Fruit fly (Drosophila melanogaster) whole organism, embryonic: Measurements from ENCODE around the gene GstT4.

ENCODE experiments used
- Blimp-1 ChIP-seq: fragments of 200-800 bp; sonication (Bioruptor generic); optimal IDR thresholded peaks from 3 replicates; lab custom pipeline; 2018; ENCODE audit warnings: missing biosample characterization, missing genetic modification characterization, mild to moderate bottlenecking, moderate library complexity, missing genetic modification reagents
- C15 ChIP-seq: fragments of 200-800 bp; sonication (Bioruptor generic); IDR thresholded peaks from 3 replicates; pipeline ENCODE4 v1.3.6; 2022; ENCODE audit warnings: missing biosample characterization, missing genetic modification characterization
- CG10321 ChIP-seq: fragments of 200-800 bp; sonication (Bioruptor generic); IDR thresholded peaks from 2 replicates; pipeline ENCODE4 v1.3.6; 2022; ENCODE audit warnings: missing biosample characterization, missing genetic modification characterization
- CG10654 ChIP-seq: fragments of 200-800 bp; sonication (Bioruptor generic); optimal IDR thresholded peaks from 2 replicates; lab custom pipeline; 2016; ENCODE audit warnings: missing biosample characterization, missing genetic modification characterization
- CG11085 ChIP-seq: fragments of 200-800 bp; sonication (Bioruptor generic); IDR thresholded peaks from 2 replicates; pipeline ENCODE4 v1.3.6; 2022; ENCODE audit warnings: missing biosample characterization, missing genetic modification characterization
- CG12104 ChIP-seq: fragments of 200-800 bp; sonication (Bioruptor generic); optimal IDR thresholded peaks from 3 replicates; lab custom pipeline; 2016; ENCODE audit warnings: missing biosample characterization, missing genetic modification characterization
- CG13287 ChIP-seq: fragments of 200-800 bp; sonication (Bioruptor generic); IDR thresholded peaks from 2 replicates; pipeline ENCODE4 v1.3.6; 2022; ENCODE audit warnings: missing biosample characterization, missing genetic modification characterization; ENCODE audit not compliant: partially characterized antibody
- CG15011 ChIP-seq: fragments of 200-800 bp; sonication (Bioruptor generic); optimal IDR thresholded peaks from 3 replicates; lab custom pipeline; 2018; ENCODE audit warnings: missing biosample characterization, mild to moderate bottlenecking, missing genetic modification characterization
- CG15696 ChIP-seq: fragments of 200-800 bp; sonication (Bioruptor generic); optimal IDR thresholded peaks from 2 replicates; lab custom pipeline; 2019; ENCODE audit warnings: missing biosample characterization, mild to moderate bottlenecking, missing genetic modification characterization, moderate library complexity
- CG1603 ChIP-seq: fragments of 200-800 bp; sonication (Bioruptor generic); optimal IDR thresholded peaks from 2 replicates; lab custom pipeline; 2019; ENCODE audit warnings: missing biosample characterization, mild to moderate bottlenecking, missing genetic modification characterization, moderate library complexity
- CG17328 ChIP-seq: fragments of 200-800 bp; sonication (Bioruptor generic); IDR thresholded peaks from 2 replicates; pipeline ENCODE4 v1.3.6; 2022; ENCODE audit warnings: missing biosample characterization, missing genetic modification characterization
- CG17385 ChIP-seq: fragments of 200-800 bp; sonication (Bioruptor generic); optimal IDR thresholded peaks from 3 replicates; lab custom pipeline; 2018; ENCODE audit warnings: missing biosample characterization, mild to moderate bottlenecking, missing genetic modification characterization
- CG1832 ChIP-seq: fragments of 200-800 bp; sonication (Bioruptor generic); optimal IDR thresholded peaks from 2 replicates; lab custom pipeline; 2017; ENCODE audit warnings: missing biosample characterization, mild to moderate bottlenecking, missing genetic modification characterization, inconsistent platforms
- CG2129 ChIP-seq: fragments of 200-800 bp; sonication (Bioruptor generic); IDR thresholded peaks from 2 replicates; pipeline ENCODE4 v1.3.6; 2022; ENCODE audit warnings: missing biosample characterization, missing genetic modification characterization; ENCODE audit not compliant: partially characterized antibody
- CG2678 ChIP-seq: fragments of 200-800 bp; sonication (Bioruptor generic); optimal IDR thresholded peaks from 3 replicates; lab custom pipeline; 2019; ENCODE audit warnings: missing biosample characterization, mild to moderate bottlenecking, missing genetic modification characterization, moderate library complexity
- CG2875 ChIP-seq: fragments of 200-800 bp; sonication (Bioruptor generic); optimal IDR thresholded peaks from 2 replicates; lab custom pipeline; 2017; ENCODE audit warnings: missing biosample characterization, mild to moderate bottlenecking, missing genetic modification characterization, missing genetic modification reagents
- CG4282 ChIP-seq: fragments of 200-800 bp; sonication (Bioruptor generic); optimal IDR thresholded peaks from 2 replicates; lab custom pipeline; 2016; ENCODE audit warnings: missing biosample characterization, missing genetic modification characterization
- CG4328 ChIP-seq: fragments of 200-800 bp; sonication (Bioruptor generic); optimal IDR thresholded peaks from 3 replicates; lab custom pipeline; 2017; ENCODE audit warnings: missing biosample characterization, missing genetic modification reagents, missing genetic modification characterization
- CG6175 ChIP-seq: fragments of 200-800 bp; sonication (Bioruptor generic); IDR thresholded peaks from 3 replicates; pipeline ENCODE4 v1.3.6; 2022; ENCODE audit warnings: missing biosample characterization, missing genetic modification characterization
- CG6272 ChIP-seq: fragments of 200-800 bp; sonication (Bioruptor generic); IDR thresholded peaks from 2 replicates; pipeline ENCODE4 v1.3.6; 2022; ENCODE audit warnings: missing biosample characterization, missing genetic modification characterization
- CG6813 ChIP-seq: fragments of 200-800 bp; sonication (Bioruptor generic); optimal IDR thresholded peaks from 2 replicates; lab custom pipeline; 2017; ENCODE audit warnings: missing biosample characterization, missing genetic modification characterization, mild to moderate bottlenecking, moderate library complexity, missing genetic modification reagents
- CG7839 ChIP-seq: fragments of 200-800 bp; sonication (Bioruptor generic); optimal IDR thresholded peaks from 3 replicates; lab custom pipeline; 2018; ENCODE audit warnings: missing biosample characterization, mild to moderate bottlenecking, missing genetic modification characterization, moderate library complexity
- CG9932 ChIP-seq: fragments of 200-800 bp; sonication (Bioruptor generic); IDR thresholded peaks from 2 replicates; pipeline ENCODE4 v1.3.6; 2022; ENCODE audit warnings: missing biosample characterization, missing genetic modification characterization
- CTCF ChIP-seq: fragments of 200-800 bp; sonication (Bioruptor generic); optimal IDR thresholded peaks from 2 replicates; lab custom pipeline; 2017; ENCODE audit warnings: missing biosample characterization, mild to moderate bottlenecking, missing genetic modification characterization, moderate library complexity
- Camta ChIP-seq: fragments of 200-800 bp; sonication (Bioruptor generic); optimal IDR thresholded peaks from 2 replicates; lab custom pipeline; 2016; ENCODE audit warnings: missing biosample characterization, missing genetic modification characterization
- Deaf1 ChIP-seq: fragments of 200-800 bp; optimal IDR thresholded peaks from 3 replicates; lab custom pipeline; 2019; ENCODE audit warnings: missing biosample characterization, mild to moderate bottlenecking, missing genetic modification characterization, moderate library complexity
- Dll ChIP-seq: fragments of 200-800 bp; sonication (Bioruptor generic); IDR thresholded peaks from 4 replicates; pipeline ENCODE4 v1.3.6; 2022; ENCODE audit warnings: missing biosample characterization, missing genetic modification characterization; ENCODE audit not compliant: partially characterized antibody
- Gug ChIP-seq: fragments of 200-800 bp; sonication (Bioruptor generic); IDR thresholded peaks from 4 replicates; pipeline ENCODE4 v1.3.6; 2022; ENCODE audit warnings: missing biosample characterization, missing genetic modification characterization
- Neu2 ChIP-seq: fragments of 200-800 bp; sonication (Bioruptor generic); optimal IDR thresholded peaks from 3 replicates; lab custom pipeline; 2016; ENCODE audit warnings: missing biosample characterization, missing genetic modification characterization, borderline replicate concordance
- PHDP ChIP-seq: fragments of 200-800 bp; sonication (Bioruptor generic); optimal IDR thresholded peaks from 3 replicates; lab custom pipeline; 2018; ENCODE audit warnings: missing biosample characterization, mild to moderate bottlenecking, missing genetic modification characterization, moderate library complexity
- Ravus ChIP-seq: fragments of 200-800 bp; sonication (Bioruptor generic); IDR thresholded peaks from 2 replicates; pipeline ENCODE4 v1.3.6; 2022; ENCODE audit warnings: missing biosample characterization, missing genetic modification characterization
- Xbp1 ChIP-seq: fragments of 200-800 bp; sonication (Bioruptor generic); optimal IDR thresholded peaks from 3 replicates; lab custom pipeline; 2016; ENCODE audit warnings: missing biosample characterization, mild to moderate bottlenecking, missing genetic modification characterization
- danr ChIP-seq: fragments of 200-800 bp; sonication (Bioruptor generic); IDR thresholded peaks from 2 replicates; pipeline ENCODE4 v1.3.6; 2022; ENCODE audit warnings: missing biosample characterization, missing genetic modification characterization
- esg ChIP-seq: fragments of 200-800 bp; sonication (Bioruptor generic); conservative IDR thresholded peaks from 2 replicates; pipeline ENCODE4 v1.3.6; 2022; ENCODE audit warnings: missing biosample characterization, missing genetic modification characterization
- ftz-f1 ChIP-seq: fragments of 200-800 bp; sonication (Bioruptor generic); optimal IDR thresholded peaks from 2 replicates; lab custom pipeline; 2016; ENCODE audit warnings: missing biosample characterization, missing genetic modification characterization
- gce ChIP-seq: fragments of 200-800 bp; sonication (Bioruptor generic); IDR thresholded peaks from 3 replicates; pipeline ENCODE4 v1.3.6; 2022; ENCODE audit warnings: missing biosample characterization, missing genetic modification characterization
- inv ChIP-seq: fragments of 200-800 bp; sonication (Bioruptor generic); IDR thresholded peaks from 2 replicates; pipeline ENCODE4 v1.3.6; 2022; ENCODE audit warnings: missing biosample characterization, missing genetic modification characterization; ENCODE audit not compliant: partially characterized antibody
- maf-S ChIP-seq: fragments of 200-800 bp; sonication (Bioruptor generic); optimal IDR thresholded peaks from 2 replicates; lab custom pipeline; 2016; ENCODE audit warnings: missing biosample characterization, missing genetic modification characterization
- nau ChIP-seq: fragments of 200-800 bp; sonication (Bioruptor generic); optimal IDR thresholded peaks from 3 replicates; lab custom pipeline; 2017; ENCODE audit warnings: missing biosample characterization, mild to moderate bottlenecking, missing genetic modification characterization, missing genetic modification reagents
- sc ChIP-seq, 3 experiments: fragments of >200 bp in 2 of 3; fragments of 200-800 bp in 1 of 3; sonication (Bioruptor generic) in 1 of 3; optimal IDR thresholded peaks; 2 replicates in 2 of 3; 3 replicates in 1 of 3; lab custom pipeline; 2017; ENCODE audit warnings: mild to moderate bottlenecking in 1 of 3, missing biosample characterization in 1 of 3, missing genetic modification characterization in 1 of 3, missing genetic modification reagents in 1 of 3
- sens ChIP-seq: fragments of 200-800 bp; sonication (Bioruptor generic); peaks from one replicate; lab custom pipeline; 2016; ENCODE audit warnings: missing biosample characterization, missing genetic modification characterization
- shn ChIP-seq: fragments of 200-800 bp; sonication (Bioruptor generic); optimal IDR thresholded peaks from 3 replicates; lab custom pipeline; 2016; ENCODE audit warnings: missing biosample characterization, missing genetic modification characterization
- ssp ChIP-seq: fragments of 200-800 bp; sonication (Bioruptor generic); IDR thresholded peaks from 2 replicates; pipeline ENCODE4 v1.3.6; 2022; ENCODE audit warnings: missing biosample characterization, missing genetic modification characterization
- tio ChIP-seq: fragments of 200-800 bp; sonication (Bioruptor generic); optimal IDR thresholded peaks from 2 replicates; lab custom pipeline; 2017; ENCODE audit warnings: missing biosample characterization, missing genetic modification characterization, inconsistent platforms
- toy ChIP-seq: fragments of 200-800 bp; sonication (Bioruptor generic); IDR thresholded peaks from 2 replicates; pipeline ENCODE4 v1.3.6; 2022; ENCODE audit warnings: missing biosample characterization, missing genetic modification characterization
- trem ChIP-seq: fragments of 200-800 bp; optimal IDR thresholded peaks from 3 replicates; lab custom pipeline; 2019; ENCODE audit warnings: missing biosample characterization, mild to moderate bottlenecking, missing genetic modification characterization, moderate library complexity
- tx ChIP-seq: fragments of 200-800 bp; sonication (Bioruptor generic); optimal IDR thresholded peaks from 2 replicates; lab custom pipeline; 2016; ENCODE audit warnings: missing biosample characterization, missing genetic modification characterization
- wek ChIP-seq: fragments of 200-800 bp; sonication (Bioruptor generic); optimal IDR thresholded peaks from 3 replicates; lab custom pipeline; 2018; ENCODE audit warnings: missing biosample characterization, mild to moderate bottlenecking, missing genetic modification characterization, moderate library complexity
- zfh2 ChIP-seq: fragments of 200-800 bp; sonication (Bioruptor generic); optimal IDR thresholded peaks from 2 replicates; lab custom pipeline; 2016; ENCODE audit warnings: missing biosample characterization, missing genetic modification characterization

Gene GstT4

dm6 chrX:13396378-13397099 lies 8.0 kb upstream of the GstT4 start, which contains the start of gene Bcat (continued):
- no peak; the same call in 1 of the 2 replicates for TF ChIP-seq CG13287 (GFP tag; lab: Robert Waterston, UW)
- TF ChIP-seq CG15696 (tag; lab: Kevin White, UChicago), result no peak
- peak; percentile 9 for TF ChIP-seq CG2875 (GFP tag; lab: Kevin White, UChicago)
- TF ChIP-seq ssp (GFP tag; lab: Robert Waterston, UW), result peak; percentile 47
- peak; percentile 15; the same call in 1 of the 4 replicates for TF ChIP-seq Gug (GFP tag; lab: Robert Waterston, UW)
- peak; percentile 64 for TF ChIP-seq CG6813 (GFP tag; lab: Kevin White, UChicago)
- TF ChIP-seq CG17385 (GFP tag; lab: Kevin White, UChicago), result peak; percentile 74
- peak; percentile 83 for TF ChIP-seq CG7839
- peak; percentile 74 for TF ChIP-seq PHDP (tag; lab: Kevin White, UChicago)
- no peak for TF ChIP-seq CG2129 (GFP tag; lab: Robert Waterston, UW)
- peak; percentile 4 for TF ChIP-seq CG1603 (tag; lab: Kevin White, UChicago)
- TF ChIP-seq zfh2 (GFP tag; lab: Kevin White, UChicago), result peak; percentile 21
- TF ChIP-seq CG2678, result peak; percentile 90
- TF ChIP-seq CG6175, result 0 out of 3 replicates have a peak, but pooled peaks have one; percentile 5
- TF ChIP-seq shn, result no peak
- TF ChIP-seq CG10654 (GFP tag; lab: Kevin White, UChicago), result peak; percentile 28
- TF ChIP-seq CG15011, result peak; percentile 63
- peak; percentile 62 for TF ChIP-seq tio (GFP tag; lab: Kevin White, UChicago)
- no peak for TF ChIP-seq CTCF (GFP tag; lab: Kevin White, UChicago)
- peak; percentile 64 for TF ChIP-seq CG9932 (GFP tag; lab: Robert Waterston, UW)
- no peak for TF ChIP-seq CG10321 (GFP tag; lab: Robert Waterston, UW)
- peak; percentile 73 for TF ChIP-seq CG12104 (GFP tag; lab: Kevin White, UChicago)
- no peak for TF ChIP-seq Dll (GFP tag; lab: Robert Waterston, UW)
- no peak for TF ChIP-seq Neu2 (GFP tag; lab: Kevin White, UChicago)
- no peak for TF ChIP-seq inv (GFP tag; lab: Robert Waterston, UW)
- TF ChIP-seq trem, result peak; percentile 7
- TF ChIP-seq ftz-f1, result no peak
- 0 out of 3 replicates have a peak, but pooled peaks have one; percentile 17 for TF ChIP-seq gce (GFP tag; lab: Robert Waterston, UW)
- TF ChIP-seq Camta (GFP tag; lab: Kevin White, UChicago), result no peak
- peak; percentile 18 for TF ChIP-seq maf-S (GFP tag; lab: Kevin White, UChicago)
- peak; percentile 57; the same call in 1 of the 2 replicates for TF ChIP-seq CG11085 (GFP tag; lab: Robert Waterston, UW)
- no peak for TF ChIP-seq nau (GFP tag; lab: Kevin White, UChicago)
- no peak for TF ChIP-seq C15 (GFP tag; lab: Robert Waterston, UW)
- peak; percentile 32 for TF ChIP-seq tx (GFP tag; lab: Kevin White, UChicago)
- TF ChIP-seq danr (GFP tag; lab: Robert Waterston, UW), result peak; percentile 38; the same call in 1 of the 2 replicates
- peak; percentile 84 for TF ChIP-seq sens (GFP tag; lab: Kevin White, UChicago)
- peak; percentile 67 for TF ChIP-seq CG4328 (GFP tag; lab: Kevin White, UChicago)
- TF ChIP-seq Deaf1, result peak; percentile 83
- no peak for TF ChIP-seq toy (GFP tag; lab: Robert Waterston, UW)
- peak; percentile 40 for TF ChIP-seq Blimp-1 (GFP tag; lab: Kevin White, UChicago)
- no peak for TF ChIP-seq sc (optimal IDR thresholded peaks at IDR 0.05; lab: Kevin White, UChicago)
- peak; percentile 2 for TF ChIP-seq sc (GFP tag; optimal IDR thresholded peaks at IDR 0.05; lab: Kevin White, UChicago)
- no peak for TF ChIP-seq CG1832 (GFP tag; lab: Kevin White, UChicago)
- no peak for TF ChIP-seq CG6272 (GFP tag; lab: Robert Waterston, UW)
- no peak for TF ChIP-seq Ravus (GFP tag; lab: Robert Waterston, UW)
- TF ChIP-seq CG17328 (GFP tag; lab: Robert Waterston, UW), result peak; percentile 26; the same call in 1 of the 2 replicates
- peak; percentile 67 for TF ChIP-seq Xbp1
- peak; percentile 49; the same call in 1 of the 2 replicates for TF ChIP-seq esg
- TF ChIP-seq CG4282 (GFP tag; lab: Kevin White, UChicago), result no peak
- TF ChIP-seq wek (GFP tag; lab: Kevin White, UChicago), result no peak
